Worm (Caenorhabditis elegans): Measurements from ENCODE around the gene F55C9.11.

F55C9.11 gene

DNA sequence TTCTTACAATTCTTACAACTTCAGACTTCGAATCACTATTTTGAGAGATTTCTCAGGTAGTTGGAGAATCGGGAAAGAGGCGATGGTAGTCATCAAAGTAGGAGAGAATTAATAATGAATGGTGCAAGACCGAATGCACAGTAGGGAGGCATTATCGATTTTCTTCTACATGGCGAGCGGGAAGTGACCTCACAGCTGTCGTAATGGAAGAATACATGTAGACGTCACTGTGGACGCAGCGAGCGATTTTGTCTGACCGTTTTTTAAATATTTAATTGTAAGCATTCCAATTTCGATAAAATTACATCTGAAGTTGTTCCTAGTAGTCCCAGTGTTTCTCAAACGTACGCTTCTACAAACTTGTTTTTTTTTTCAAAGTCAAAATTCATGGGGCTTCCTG, at the start of gene F55C9.11:
Gene F55C9.11, minus strand, starts transcription at position 101 of the 400 bp plus-strand sequence.
- TF ChIP-seq nhr-76 (tag; optimal IDR thresholded peaks at IDR 0.05) (no peak), nhr-43 (tag; optimal IDR thresholded peaks at IDR 0.05; ENCODE audit: poor library complexity, severe bottlenecking) (no peak), jun-1 (tag; optimal IDR thresholded peaks at IDR 0.05) (no peak), zag-1 (tag; optimal IDR thresholded peaks at IDR 0.05) (no peak), tbx-2 (tag; optimal IDR thresholded peaks at IDR 0.05) (no peak), elt-2 (tag; optimal IDR thresholded peaks at IDR 0.05) (no peak), pha-4 (tag; optimal IDR thresholded peaks at IDR 0.05) (no peak), nhr-25 (tag; optimal IDR thresholded peaks at IDR 0.05) (no peak), hmg-11 (tag; optimal IDR thresholded peaks at IDR 0.05) (no peak), lsy-12 (tag; optimal IDR thresholded peaks at IDR 0.05) (no peak), sea-2 (GFP tag; optimal IDR thresholded peaks at IDR 0.05) (no peak), lin-39 (tag; optimal IDR thresholded peaks at IDR 0.05) (no peak), unc-62 (GFP tag; optimal IDR thresholded peaks at IDR 0.05) (no peak), ztf-4 (tag; optimal IDR thresholded peaks at IDR 0.05) (no peak), ceh-9 (tag; optimal IDR thresholded peaks at IDR 0.05) (no peak), ztf-11 (tag; optimal IDR thresholded peaks at IDR 0.05) (no peak), nfya-1 (tag; optimal IDR thresholded peaks at IDR 0.05; ENCODE audit: insufficient read depth) (no peak)

- peak; percentile 37 for TF ChIP-seq lin-39 (tag; optimal IDR thresholded peaks at IDR 0.05)
- peak; percentile 3 for TF ChIP-seq nfya-1 (tag; optimal IDR thresholded peaks at IDR 0.05; ENCODE audit: insufficient read depth)
- no peak for TF ChIP-seq nhr-28 (tag; optimal IDR thresholded peaks at IDR 0.05)
Observed at ce11 chrV:19358039-19358438, 48.5 kb upstream of the F55C9.11 start.

ce11 chrV:19356717-19357116, 47.2 kb upstream of the F55C9.11 start:
- TF ChIP-seq daf-12 (tag; optimal IDR thresholded peaks at IDR 0.05) = no peak
- no peak for TF ChIP-seq snpc-4 (tag; optimal IDR thresholded peaks at IDR 0.05)
- no peak for TF ChIP-seq pha-4 (tag; optimal IDR thresholded peaks at IDR 0.05)
- no peak for TF ChIP-seq nhr-12 (tag; optimal IDR thresholded peaks at IDR 0.05)
- TF ChIP-seq eor-1 (tag; optimal IDR thresholded peaks at IDR 0.05) = no peak
- no peak for TF ChIP-seq nhr-76 (tag; optimal IDR thresholded peaks at IDR 0.05)
- no peak for TF ChIP-seq ceh-28 (tag; optimal IDR thresholded peaks at IDR 0.05)
- TF ChIP-seq R02D3.7 (tag; optimal IDR thresholded peaks at IDR 0.05) = no peak
- no peak for TF ChIP-seq mdl-1 (tag; optimal IDR thresholded peaks at IDR 0.05)
- TF ChIP-seq fos-1 (tag; optimal IDR thresholded peaks at IDR 0.05) = no peak
- TF ChIP-seq aly-2 (tag; optimal IDR thresholded peaks at IDR 0.05) = no peak
- no peak for TF ChIP-seq fkh-10 (GFP tag; optimal IDR thresholded peaks at IDR 0.05)
- no peak for TF ChIP-seq nhr-43 (tag; optimal IDR thresholded peaks at IDR 0.05; ENCODE audit: poor library complexity, severe bottlenecking)
- TF ChIP-seq hmg-11 (tag; optimal IDR thresholded peaks at IDR 0.05) = no peak
- no peak for TF ChIP-seq nhr-77 (tag; optimal IDR thresholded peaks at IDR 0.05)
- no peak for TF ChIP-seq pqm-1 (tag; optimal IDR thresholded peaks at IDR 0.05)
- TF ChIP-seq lsy-12 (tag; optimal IDR thresholded peaks at IDR 0.05) = no peak
- TF ChIP-seq tbx-2 (tag; optimal IDR thresholded peaks at IDR 0.05) = no peak

DNA sequence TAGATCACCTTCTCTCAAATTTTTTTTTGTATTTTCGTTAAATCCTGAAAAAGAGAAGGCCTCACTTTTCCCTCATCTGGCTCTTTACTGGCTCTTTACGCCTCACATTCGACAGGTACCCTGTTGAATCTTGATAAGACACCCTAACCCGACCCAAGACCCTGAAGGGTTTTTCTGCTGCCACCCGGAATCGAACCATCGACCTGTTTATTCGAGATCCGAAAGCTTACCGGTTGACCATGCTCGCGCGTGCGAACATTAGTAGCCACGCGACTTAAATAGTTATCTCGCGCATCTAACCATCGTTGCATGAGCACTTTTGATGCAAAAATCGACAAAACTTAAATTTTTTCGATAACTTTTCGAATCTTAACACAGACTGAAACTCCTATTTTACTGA, 45.7 kb upstream of the F55C9.11 start:
- TF ChIP-seq unc-39 (tag; optimal IDR thresholded peaks at IDR 0.05) (no peak), mdl-1 (tag; optimal IDR thresholded peaks at IDR 0.05) (no peak), egl-27 (tag; optimal IDR thresholded peaks at IDR 0.05) (no peak), zag-1 (tag; optimal IDR thresholded peaks at IDR 0.05) (no peak), elt-3 (tag; optimal IDR thresholded peaks at IDR 0.05) (no peak), ceh-9 (tag; optimal IDR thresholded peaks at IDR 0.05) (no peak), nhr-12 (tag; optimal IDR thresholded peaks at IDR 0.05) (no peak), ztf-11 (tag; optimal IDR thresholded peaks at IDR 0.05) (no peak), ceh-28 (tag; optimal IDR thresholded peaks at IDR 0.05) (no peak), hmg-11 (tag; optimal IDR thresholded peaks at IDR 0.05) (no peak), nhr-43 (tag; optimal IDR thresholded peaks at IDR 0.05; ENCODE audit: poor library complexity, severe bottlenecking) (no peak), R02D3.7 (tag; optimal IDR thresholded peaks at IDR 0.05) (no peak), nhr-76 (tag; optimal IDR thresholded peaks at IDR 0.05) (no peak), jun-1 (tag; optimal IDR thresholded peaks at IDR 0.05) (no peak), pha-4 (tag; optimal IDR thresholded peaks at IDR 0.05) (no peak)

ce11 chrV:19354506-19354905, 45.0 kb upstream of the F55C9.11 start:
- no peak for TF ChIP-seq ztf-11 (tag; optimal IDR thresholded peaks at IDR 0.05)
- no peak for TF ChIP-seq ceh-82 (tag; optimal IDR thresholded peaks at IDR 0.05)
- no peak for TF ChIP-seq snpc-4 (tag; optimal IDR thresholded peaks at IDR 0.05)
- no peak for TF ChIP-seq unc-39 (tag; optimal IDR thresholded peaks at IDR 0.05)
- TF ChIP-seq aly-2 (tag; optimal IDR thresholded peaks at IDR 0.05) = no peak
- TF ChIP-seq ama-1 (optimal IDR thresholded peaks at IDR 0.05) = no peak
- TF ChIP-seq nhr-23 (tag; optimal IDR thresholded peaks at IDR 0.05) = no peak
- no peak for TF ChIP-seq ztf-4 (tag; optimal IDR thresholded peaks at IDR 0.05)
- no peak for TF ChIP-seq nhr-12 (tag; optimal IDR thresholded peaks at IDR 0.05)
- no peak for TF ChIP-seq nhr-11 (tag; optimal IDR thresholded peaks at IDR 0.05)
- no peak for TF ChIP-seq egl-27 (tag; optimal IDR thresholded peaks at IDR 0.05)
- TF ChIP-seq nhr-77 (tag; optimal IDR thresholded peaks at IDR 0.05) = no peak
- TF ChIP-seq ceh-9 (tag; optimal IDR thresholded peaks at IDR 0.05) = no peak
- TF ChIP-seq nhr-237 (tag; optimal IDR thresholded peaks at IDR 0.05) = no peak
- no peak for TF ChIP-seq fkh-10 (GFP tag; optimal IDR thresholded peaks at IDR 0.05)
- no peak for TF ChIP-seq egl-5 (tag; optimal IDR thresholded peaks at IDR 0.05)
- TF ChIP-seq nhr-25 (tag; optimal IDR thresholded peaks at IDR 0.05) = no peak
